Worm (Caenorhabditis elegans): ENCODE results near the gene fbxa-48.

DNA sequence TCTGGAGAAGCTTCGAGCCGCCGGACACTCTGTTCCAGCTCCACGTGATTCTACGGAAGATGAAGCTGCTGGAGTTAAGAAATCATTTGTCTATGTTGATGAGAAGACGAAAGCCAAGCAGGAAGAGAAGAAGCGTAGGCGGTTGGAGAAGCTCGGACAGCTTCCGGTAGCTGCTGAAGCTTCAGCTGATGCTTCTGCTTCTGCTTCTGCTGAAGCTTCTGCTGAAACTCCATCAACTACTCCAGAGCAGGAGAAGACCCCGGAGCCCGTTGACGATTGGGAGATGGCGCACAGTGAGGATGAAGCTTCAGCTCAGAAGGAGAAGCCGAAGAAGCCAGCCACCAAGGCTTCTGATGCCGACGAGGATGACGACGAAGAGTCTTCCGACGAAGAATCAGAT is 44.5 kb upstream of the fbxa-48 start:
- TF ChIP-seq nhr-76 (tag; optimal IDR thresholded peaks at IDR 0.05): no peak
- no peak for TF ChIP-seq sptf-1 (tag; optimal IDR thresholded peaks at IDR 0.05)
- TF ChIP-seq unc-62 (GFP tag; optimal IDR thresholded peaks at IDR 0.05): no peak
- no peak for TF ChIP-seq mep-1 (tag; optimal IDR thresholded peaks at IDR 0.05)
- TF ChIP-seq ces-1 (GFP tag; optimal IDR thresholded peaks at IDR 0.05): no peak
- no peak for TF ChIP-seq lin-13 (tag; optimal IDR thresholded peaks at IDR 0.05)
- TF ChIP-seq ceh-43 (GFP tag; optimal IDR thresholded peaks at IDR 0.05): no peak
- TF ChIP-seq unc-39 (tag; optimal IDR thresholded peaks at IDR 0.05): no peak
- TF ChIP-seq ztf-11 (tag; optimal IDR thresholded peaks at IDR 0.05): no peak
- TF ChIP-seq nhr-12 (tag; optimal IDR thresholded peaks at IDR 0.05): no peak
- TF ChIP-seq nhr-28 (tag; optimal IDR thresholded peaks at IDR 0.05): no peak
- TF ChIP-seq mab-5 (tag; optimal IDR thresholded peaks at IDR 0.05): no peak
- no peak for TF ChIP-seq M03D4.4 (tag; optimal IDR thresholded peaks at IDR 0.05)

Data from whole organism, mixed stage, embryonic.